Fruit fly (Drosophila melanogaster): ENCODE measurements around the gene CG32263.

The CG32263 gene

dm6 chr3L:3826541-3826940, 15.6 kb upstream of the CG32263 start (continued):
- TF ChIP-seq CG6765 (GFP tag; optimal IDR thresholded peaks at IDR 0.05): peak; percentile 81
- TF ChIP-seq E2f1 (GFP tag; IDR thresholded peaks at IDR 0.05): peak; percentile 80
- peak; percentile 59; the same call in 1 of the 2 replicates for TF ChIP-seq danr (GFP tag; IDR thresholded peaks at IDR 0.05)
- peak; percentile 50 for TF ChIP-seq CG17612 (GFP tag; IDR thresholded peaks at IDR 0.05)
- TF ChIP-seq trh (GFP tag; optimal IDR thresholded peaks at IDR 0.05): peak; percentile 54
- peak; percentile 82 for TF ChIP-seq D19A (tag; optimal IDR thresholded peaks at IDR 0.05)
- TF ChIP-seq Fer2 (tag; optimal IDR thresholded peaks at IDR 0.05): peak; percentile 73
- peak; percentile 39 for TF ChIP-seq CG17568 (GFP tag; optimal IDR thresholded peaks at IDR 0.05)
- TF ChIP-seq CG14965 (GFP tag; optimal IDR thresholded peaks at IDR 0.05; ENCODE audit: borderline replicate concordance): no peak
- peak; percentile 84 for TF ChIP-seq CG12659 (GFP tag; optimal IDR thresholded peaks at IDR 0.05)
- TF ChIP-seq ranshi (GFP tag; IDR thresholded peaks at IDR 0.05): peak; percentile 89
- peak; percentile 15 for TF ChIP-seq Hsf (GFP tag; optimal IDR thresholded peaks at IDR 0.05)
- peak; percentile 47; the same call in 1 of the 2 replicates for TF ChIP-seq ssp (GFP tag; IDR thresholded peaks at IDR 0.05)
- TF ChIP-seq CG17829 (tag; optimal IDR thresholded peaks at IDR 0.05): peak; percentile 77
- TF ChIP-seq ab (GFP tag; optimal IDR thresholded peaks at IDR 0.05): no peak
- TF ChIP-seq CG12769 (tag; optimal IDR thresholded peaks at IDR 0.05): peak; percentile 61
- TF ChIP-seq CG11456 (GFP tag; IDR thresholded peaks at IDR 0.05): peak; percentile 70; the same call in 2 of the 3 replicates
- TF ChIP-seq Ada2b (GFP tag; IDR thresholded peaks at IDR 0.05): peak; percentile 82
- no peak for TF ChIP-seq Camta (GFP tag; optimal IDR thresholded peaks at IDR 0.05)
- TF ChIP-seq org-1 (GFP tag; optimal IDR thresholded peaks at IDR 0.05): peak; percentile 75
- TF ChIP-seq Usf (GFP tag; optimal IDR thresholded peaks at IDR 0.05): peak; percentile 17
- TF ChIP-seq chn (GFP tag; optimal IDR thresholded peaks at IDR 0.05): peak; percentile 27
- TF ChIP-seq CG6813 (GFP tag; optimal IDR thresholded peaks at IDR 0.05): peak; percentile 85
- peak; percentile 76 for TF ChIP-seq B-H2 (GFP tag; optimal IDR thresholded peaks at IDR 0.05)
- TF ChIP-seq CG3407 (GFP tag; optimal IDR thresholded peaks at IDR 0.05): peak; percentile 52
- TF ChIP-seq CG32772 (GFP tag; IDR thresholded peaks at IDR 0.05): peak; percentile 78
- no peak for TF ChIP-seq Abd-B (GFP tag; optimal IDR thresholded peaks at IDR 0.05)
- peak; percentile 85 for TF ChIP-seq tgo (GFP tag; IDR thresholded peaks at IDR 0.05)
- TF ChIP-seq Sox100B (GFP tag; optimal IDR thresholded peaks at IDR 0.05): peak; percentile 81
- peak; percentile 69 for TF ChIP-seq CG14667 (GFP tag; IDR thresholded peaks at IDR 0.05)
- peak; percentile 69 for TF ChIP-seq Asciz (GFP tag; optimal IDR thresholded peaks at IDR 0.05)
- TF ChIP-seq CG15514 (GFP tag; optimal IDR thresholded peaks at IDR 0.05): peak; percentile 78
- TF ChIP-seq CG3163 (GFP tag; optimal IDR thresholded peaks at IDR 0.05): no peak
- peak; percentile 94 for TF ChIP-seq Awh (GFP tag; IDR thresholded peaks at IDR 0.05)
- TF ChIP-seq CG33557 (GFP tag; optimal IDR thresholded peaks at IDR 0.05): no peak
- TF ChIP-seq ken (GFP tag; IDR thresholded peaks at IDR 0.05): peak; percentile 50; the same call in 1 of the 3 replicates
- no peak for TF ChIP-seq prd (optimal IDR thresholded peaks at IDR 0.05)
- TF ChIP-seq prd (GFP tag; IDR thresholded peaks at IDR 0.05): peak; percentile 67; the same call in 2 of the 3 replicates
- TF ChIP-seq lmd (GFP tag; IDR thresholded peaks at IDR 0.05): peak; percentile 81
- peak; percentile 39 for TF ChIP-seq CG2116 (GFP tag; optimal IDR thresholded peaks at IDR 0.05)
- peak; percentile 61; the same call in 1 of the 2 replicates for TF ChIP-seq sim (GFP tag; IDR thresholded peaks at IDR 0.05)
- TF ChIP-seq B-H1 (GFP tag; IDR thresholded peaks at IDR 0.05): peak; percentile 60; the same call in 2 of the 3 replicates
- TF ChIP-seq Kr (GFP tag; optimal IDR thresholded peaks at IDR 0.05): no peak
- TF ChIP-seq lov (optimal IDR thresholded peaks at IDR 0.05): no peak
- TF ChIP-seq lov (GFP tag; IDR thresholded peaks at IDR 0.05): no peak
- TF ChIP-seq dmrt99B (tag; optimal IDR thresholded peaks at IDR 0.05): peak; percentile 84
- TF ChIP-seq Oaz (GFP tag; IDR thresholded peaks at IDR 0.05): peak; percentile 49; the same call in 1 of the 2 replicates
- TF ChIP-seq nau (GFP tag; optimal IDR thresholded peaks at IDR 0.05): no peak
- peak; percentile 24; the same call in 2 of the 3 replicates for TF ChIP-seq croc (GFP tag; conservative IDR thresholded peaks at IDR 0.05)
- TF ChIP-seq PHDP (tag; optimal IDR thresholded peaks at IDR 0.05): peak; percentile 90
- TF ChIP-seq dan (GFP tag; IDR thresholded peaks at IDR 0.05): no peak

Data from whole organism, embryonic.